Worm (Caenorhabditis elegans): Measurements from ENCODE around the gene nonu-1.

Gene nonu-1

DNA sequence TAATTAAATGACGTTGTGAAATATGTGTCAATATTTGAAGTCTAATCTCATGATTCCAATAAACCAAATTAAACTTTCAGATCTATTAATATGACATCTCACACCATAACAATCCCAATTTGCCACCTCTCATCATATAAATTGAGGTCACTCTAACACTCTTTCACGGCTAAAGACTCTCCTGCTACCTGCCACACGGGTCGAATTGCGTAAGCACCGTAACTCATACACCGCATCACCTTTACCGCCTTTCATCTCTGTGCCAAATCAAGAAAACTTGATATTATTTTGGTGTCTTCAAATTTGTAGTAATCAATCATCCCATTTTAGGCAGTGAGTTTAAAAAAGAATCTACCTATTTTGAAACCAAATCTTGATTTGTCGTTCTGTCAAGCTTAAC lies 43.4 kb downstream of the nonu-1 start:
- TF ChIP-seq ama-1 (optimal IDR thresholded peaks at IDR 0.05) = no peak
- no peak for TF ChIP-seq tbx-37 (GFP tag; conservative IDR thresholded peaks at IDR 0.05)
- no peak for TF ChIP-seq hnd-1 (tag; optimal IDR thresholded peaks at IDR 0.05)
- no peak for TF ChIP-seq pes-1 (GFP tag; IDR thresholded peaks at IDR 0.05)
- TF ChIP-seq aly-1 (tag; optimal IDR thresholded peaks at IDR 0.05) = no peak
- TF ChIP-seq flt-1 (GFP tag; IDR thresholded peaks at IDR 0.05) = no peak
- no peak for TF ChIP-seq tbx-11 (GFP tag; IDR thresholded peaks at IDR 0.05)
- no peak for TF ChIP-seq sea-1 (GFP tag; conservative IDR thresholded peaks at IDR 0.05)
- TF ChIP-seq B0310.2 (tag; optimal IDR thresholded peaks at IDR 0.05) = no peak
- no peak for TF ChIP-seq ceh-36 (tag; optimal IDR thresholded peaks at IDR 0.05)
- TF ChIP-seq scrt-1 (GFP tag; IDR thresholded peaks at IDR 0.05) = no peak
- no peak for TF ChIP-seq hmbx-1 (tag; optimal IDR thresholded peaks at IDR 0.05)
- no peak for TF ChIP-seq hmg-4 (GFP tag; optimal IDR thresholded peaks at IDR 0.05)
- no peak for TF ChIP-seq tra-4 (tag; optimal IDR thresholded peaks at IDR 0.05)
- TF ChIP-seq F13C5.2 (tag; optimal IDR thresholded peaks at IDR 0.05) = no peak
- no peak for TF ChIP-seq ets-7 (tag; optimal IDR thresholded peaks at IDR 0.05)
- no peak for TF ChIP-seq ceh-13 (GFP tag; optimal IDR thresholded peaks at IDR 0.05)

DNA sequence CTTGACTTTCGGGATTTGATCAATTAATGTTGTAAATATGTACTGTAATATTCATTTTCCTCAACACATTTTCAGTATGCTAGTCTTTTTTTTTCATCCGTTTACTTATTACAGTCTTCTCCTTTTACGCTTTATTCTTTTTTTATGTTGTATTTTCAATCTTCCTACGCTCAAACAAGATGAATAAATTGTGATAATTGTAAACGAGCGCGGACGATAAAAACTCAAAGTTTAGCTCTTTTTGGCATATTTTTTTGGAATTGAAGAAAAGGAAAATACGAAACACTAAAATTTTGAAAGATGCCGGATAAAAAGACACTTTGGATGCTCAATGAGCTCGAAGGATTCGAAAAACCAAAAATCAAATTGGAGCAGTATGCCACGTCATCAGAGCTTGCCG lies 47.0 kb downstream of the nonu-1 start, which contains the start of gene metl-5:
metl-5 (plus strand) TSS at position 301 of the 400 bp plus-strand sequence.
- no peak for TF ChIP-seq pes-1 (GFP tag; IDR thresholded peaks at IDR 0.05)
- TF ChIP-seq sea-1 (GFP tag; conservative IDR thresholded peaks at IDR 0.05) = no peak
- TF ChIP-seq flt-1 (GFP tag; IDR thresholded peaks at IDR 0.05) = no peak
- no peak for TF ChIP-seq B0310.2 (tag; optimal IDR thresholded peaks at IDR 0.05)
- TF ChIP-seq hnd-1 (tag; optimal IDR thresholded peaks at IDR 0.05) = no peak
- no peak for TF ChIP-seq tbx-37 (GFP tag; conservative IDR thresholded peaks at IDR 0.05)
- no peak for TF ChIP-seq hmg-4 (GFP tag; optimal IDR thresholded peaks at IDR 0.05)
- no peak for TF ChIP-seq tbx-11 (GFP tag; IDR thresholded peaks at IDR 0.05)
- TF ChIP-seq tra-4 (tag; optimal IDR thresholded peaks at IDR 0.05) = no peak
- TF ChIP-seq ets-7 (tag; optimal IDR thresholded peaks at IDR 0.05) = no peak
- TF ChIP-seq ceh-13 (GFP tag; optimal IDR thresholded peaks at IDR 0.05) = no peak
- no peak for TF ChIP-seq hmbx-1 (tag; optimal IDR thresholded peaks at IDR 0.05)

Measured in whole organism, early embryonic.